Worm (Caenorhabditis elegans) whole organism, L2 larva: ENCODE results near the gene sym-2.

Experiments used
- aly-2 ChIP-seq: fragments of 150-350 bp; optimal IDR thresholded peaks from 2 replicates; lab custom pipeline; 2014; ENCODE audit warnings: missing biosample characterization, missing genetic modification characterization
- ama-1 ChIP-seq: fragments of 150-350 bp; optimal IDR thresholded peaks from 2 replicates; lab custom pipeline; 2018; ENCODE audit warnings: inconsistent platforms
- ceh-82 ChIP-seq: fragments of 150-350 bp; optimal IDR thresholded peaks from 2 replicates; lab custom pipeline; 2014; ENCODE audit warnings: missing biosample characterization, missing genetic modification characterization
- dmd-4 ChIP-seq: sonication (generic microtip); optimal IDR thresholded peaks from 2 replicates; lab custom pipeline; 2017; ENCODE audit warnings: missing biosample characterization, missing genetic modification characterization
- mab-5 ChIP-seq: fragments of 150-350 bp; optimal IDR thresholded peaks from 2 replicates; lab custom pipeline; 2014; ENCODE audit warnings: missing biosample characterization, missing genetic modification characterization
- nhr-6 ChIP-seq: fragments of 150-350 bp; optimal IDR thresholded peaks from 2 replicates; lab custom pipeline; 2014; ENCODE audit warnings: missing biosample characterization, missing genetic modification characterization
- unc-62 ChIP-seq: fragments of 150-350 bp; optimal IDR thresholded peaks from 2 replicates; lab custom pipeline; 2014; ENCODE audit warnings: missing biosample characterization, missing genetic modification reagents, missing genetic modification characterization
- ztf-1 ChIP-seq: fragments of 200-800 bp; sonication (Bioruptor generic); conservative IDR thresholded peaks from 2 replicates; pipeline ENCODE4 v1.3.6; 2022; ENCODE audit warnings: missing genetic modification characterization, missing compliant biosample characterization

DNA sequence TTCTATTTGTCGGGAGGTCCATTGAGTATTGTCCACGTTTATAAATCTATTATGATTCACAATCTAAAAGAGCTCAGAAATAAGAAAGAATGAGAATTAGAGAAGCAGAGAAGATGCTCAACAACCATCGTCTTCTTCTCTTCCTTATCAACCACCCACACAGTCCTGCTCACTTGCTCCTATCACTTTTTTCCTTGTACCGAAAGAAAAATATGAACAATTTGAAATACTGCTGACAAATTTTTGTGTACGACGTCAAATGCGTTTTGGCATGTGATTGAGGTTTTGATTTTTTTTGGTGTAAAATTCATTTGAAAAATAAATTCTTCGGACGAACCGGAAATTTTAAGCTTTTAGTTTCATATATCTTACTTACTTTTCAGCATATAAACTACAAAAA is 8.0 kb upstream of the sym-2 start:
- TF ChIP-seq ama-1 (no peak), dmd-4 (tag; lab: Kevin White, UChicago) (no peak), ztf-1 (no peak), unc-62 (GFP tag; lab: Kevin White, UChicago) (no peak), aly-2 (tag; lab: Kevin White, UChicago) (no peak), mab-5 (tag; lab: Kevin White, UChicago) (no peak), nhr-6 (tag; lab: Kevin White, UChicago) (no peak), ceh-82 (tag; lab: Kevin White, UChicago) (no peak)
